Worm (Caenorhabditis elegans) whole organism, early embryonic: ENCODE measurements around the gene Y32B12B.2.

ENCODE experiments used
- B0310.2 ChIP-seq: sonication (generic microtip); optimal IDR thresholded peaks from 2 replicates; lab custom pipeline; 2016; ENCODE audit warnings: mild to moderate bottlenecking, missing genetic modification characterization, missing compliant biosample characterization
- F13C5.2 ChIP-seq: sonication (generic microtip); optimal IDR thresholded peaks from 2 replicates; lab custom pipeline; 2017; ENCODE audit warnings: mild to moderate bottlenecking, missing genetic modification characterization, inconsistent platforms, missing compliant biosample characterization
- aly-1 ChIP-seq: sonication (generic microtip); optimal IDR thresholded peaks from 2 replicates; lab custom pipeline; 2016; ENCODE audit warnings: missing genetic modification characterization, missing compliant biosample characterization
- ama-1 ChIP-seq: fragments of 150-350 bp; optimal IDR thresholded peaks from 2 replicates; lab custom pipeline; 2014
- ceh-13 ChIP-seq: fragments of 200-800 bp; sonication (Bioruptor generic); optimal IDR thresholded peaks from 2 replicates; lab custom pipeline; 2018; ENCODE audit warnings: mild to moderate bottlenecking, missing genetic modification characterization, missing compliant biosample characterization
- ceh-36 ChIP-seq: sonication (generic microtip); optimal IDR thresholded peaks from 2 replicates; lab custom pipeline; 2016; ENCODE audit warnings: missing genetic modification characterization, inconsistent platforms, missing compliant biosample characterization
- ets-7 ChIP-seq: sonication (generic microtip); optimal IDR thresholded peaks from 2 replicates; lab custom pipeline; 2016; ENCODE audit warnings: missing genotype, missing genetic modification characterization, missing compliant biosample characterization
- flt-1 ChIP-seq: fragments of 200-800 bp; sonication (Bioruptor generic); IDR thresholded peaks from 2 replicates; pipeline ENCODE4 v1.3.6; 2022; ENCODE audit warnings: missing genetic modification characterization, missing compliant biosample characterization
- hmbx-1 ChIP-seq: sonication (generic microtip); optimal IDR thresholded peaks from 2 replicates; lab custom pipeline; 2016; ENCODE audit warnings: mild to moderate bottlenecking, missing genetic modification characterization, missing compliant biosample characterization
- hmg-4 ChIP-seq: fragments of 200-800 bp; sonication (Bioruptor generic); optimal IDR thresholded peaks from 2 replicates; lab custom pipeline; 2018; ENCODE audit warnings: mild to moderate bottlenecking, missing genetic modification characterization, missing compliant biosample characterization
- hnd-1 ChIP-seq: sonication (generic microtip); optimal IDR thresholded peaks from 2 replicates; lab custom pipeline; 2016; ENCODE audit warnings: missing genetic modification characterization, missing compliant biosample characterization
- pes-1 ChIP-seq: fragments of 200-800 bp; sonication (Bioruptor generic); IDR thresholded peaks from 2 replicates; pipeline ENCODE4 v1.3.6; 2022; ENCODE audit warnings: missing genetic modification reagents, missing genetic modification characterization, missing compliant biosample characterization
- scrt-1 ChIP-seq: fragments of 200-800 bp; sonication (Bioruptor generic); IDR thresholded peaks from 2 replicates; pipeline ENCODE4 v1.3.6; 2022; ENCODE audit warnings: missing genetic modification characterization, missing compliant biosample characterization
- sea-1 ChIP-seq: fragments of 200-800 bp; sonication (Bioruptor generic); conservative IDR thresholded peaks from 2 replicates; pipeline ENCODE4 v1.3.6; 2022; ENCODE audit warnings: missing genetic modification characterization, missing compliant biosample characterization
- tbx-11 ChIP-seq: fragments of 200-800 bp; sonication (Bioruptor generic); IDR thresholded peaks from 2 replicates; pipeline ENCODE4 v1.3.6; 2022; ENCODE audit warnings: missing genetic modification characterization, missing compliant biosample characterization
- tbx-37 ChIP-seq: fragments of 200-800 bp; sonication (Bioruptor generic); conservative IDR thresholded peaks from 2 replicates; pipeline ENCODE4 v1.3.6; 2022; ENCODE audit warnings: missing genetic modification reagents, missing genetic modification characterization, missing compliant biosample characterization
- tra-4 ChIP-seq: sonication (generic microtip); optimal IDR thresholded peaks from 2 replicates; lab custom pipeline; 2017; ENCODE audit warnings: missing genetic modification characterization, missing compliant biosample characterization

Gene Y32B12B.2

DNA sequence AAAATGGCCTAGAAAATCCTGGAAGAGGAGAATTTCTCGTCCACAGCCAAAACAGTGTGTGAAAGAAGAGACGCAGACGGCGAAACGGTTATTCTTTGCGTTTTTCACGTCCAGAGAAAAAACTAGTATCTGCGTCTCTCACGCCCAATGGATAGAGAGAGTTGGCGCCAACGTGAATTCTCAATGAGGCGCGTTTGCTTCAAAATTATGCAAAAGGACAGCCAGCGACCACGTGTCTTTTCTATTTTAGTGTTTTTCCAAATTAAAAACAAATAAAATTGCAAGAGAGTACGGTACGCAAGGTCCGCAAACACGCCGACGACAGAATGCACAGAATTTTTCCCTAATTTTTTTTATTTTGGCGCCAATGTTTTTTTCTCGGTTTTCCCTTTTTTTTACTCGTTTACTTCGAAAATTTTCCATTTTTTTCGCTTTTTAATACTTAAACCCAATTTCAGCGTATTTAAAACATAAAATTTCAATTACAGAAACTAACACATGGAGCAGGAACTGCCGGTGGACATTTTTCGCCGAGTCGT, at the start of gene Y32B12B.2:
Gene Y32B12B.2, plus strand, starts transcription at position 489 of the 539 bp plus-strand sequence.
- TF ChIP-seq tbx-37 (GFP tag; lab: Robert Waterston, UW), result no peak
- no peak for TF ChIP-seq scrt-1 (GFP tag; lab: Robert Waterston, UW)
- TF ChIP-seq ceh-36 (tag; lab: Kevin White, UChicago), result no peak
- TF ChIP-seq tra-4 (tag; lab: Kevin White, UChicago), result no peak
- TF ChIP-seq B0310.2 (tag; lab: Kevin White, UChicago), result no peak
- TF ChIP-seq hmg-4 (GFP tag; lab: Kevin White, UChicago), result no peak
- TF ChIP-seq tbx-11 (GFP tag; lab: Robert Waterston, UW), result no peak

DNA sequence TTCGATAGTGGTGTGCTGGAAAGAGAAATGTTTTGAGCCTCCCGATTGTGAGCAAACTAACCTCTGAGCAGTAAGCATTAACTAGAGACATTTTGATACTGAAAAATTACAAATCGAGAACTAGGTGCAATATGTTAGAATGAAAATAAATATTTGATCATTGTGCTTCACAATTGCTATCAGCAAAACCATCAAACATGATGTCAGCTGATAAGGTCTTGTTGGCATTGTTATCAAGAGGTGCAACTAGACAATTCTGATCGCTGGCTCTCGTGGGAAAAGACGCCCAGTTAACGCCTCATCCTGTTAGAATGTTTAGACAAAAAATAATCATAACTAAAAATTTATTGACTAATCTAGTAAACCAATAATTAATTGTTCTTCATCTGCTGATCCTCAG, 43.8 kb upstream of the Y32B12B.2 start, which contains the start of gene comt-2:
Gene comt-2, minus strand, starts transcription at position 131 of the 400 bp plus-strand sequence.
- TF ChIP-seq F13C5.2 (tag; lab: Kevin White, UChicago) (no peak), pes-1 (no peak), tra-4 (tag; lab: Kevin White, UChicago) (no peak), ceh-36 (tag; lab: Kevin White, UChicago) (no peak), B0310.2 (tag; lab: Kevin White, UChicago) (no peak), hmg-4 (GFP tag; lab: Kevin White, UChicago) (no peak), flt-1 (GFP tag; lab: Robert Waterston, UW) (no peak), hnd-1 (tag; lab: Kevin White, UChicago) (no peak), hmbx-1 (tag; lab: Kevin White, UChicago) (no peak), tbx-11 (GFP tag; lab: Robert Waterston, UW) (no peak)

DNA sequence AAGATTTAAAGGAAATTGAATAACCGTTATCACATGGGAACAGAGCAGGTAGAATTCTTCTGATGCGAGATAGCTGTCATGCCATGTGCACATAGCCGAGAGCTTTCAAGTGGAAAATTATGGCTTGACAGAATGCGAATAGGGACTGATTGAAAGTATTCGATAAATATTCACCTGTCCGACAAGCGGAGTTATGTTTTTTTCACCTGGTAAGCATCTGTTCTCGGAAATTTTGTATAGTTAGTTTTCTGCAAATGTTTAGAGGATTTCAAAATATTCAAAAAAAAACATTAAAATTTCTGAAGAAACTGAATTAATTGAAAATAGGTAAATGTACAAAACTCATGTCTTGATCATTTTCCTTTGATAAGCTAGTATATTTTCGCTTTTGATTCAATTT, 40.7 kb upstream of the Y32B12B.2 start, which contains the start of gene srh-136:
Gene srh-136, minus strand, starts transcription at position 93 of the 400 bp plus-strand sequence.
- TF ChIP-seq flt-1 (GFP tag; lab: Robert Waterston, UW) (no peak), pes-1 (no peak), ets-7 (tag; lab: Kevin White, UChicago) (no peak), ceh-13 (GFP tag; lab: Kevin White, UChicago) (no peak), ceh-36 (tag; lab: Kevin White, UChicago) (no peak), tra-4 (tag; lab: Kevin White, UChicago) (no peak), hmg-4 (GFP tag; lab: Kevin White, UChicago) (no peak), F13C5.2 (tag; lab: Kevin White, UChicago) (no peak), hmbx-1 (tag; lab: Kevin White, UChicago) (no peak), B0310.2 (tag; lab: Kevin White, UChicago) (no peak), hnd-1 (tag; lab: Kevin White, UChicago) (no peak), aly-1 (tag; lab: Kevin White, UChicago) (no peak), sea-1 (GFP tag; lab: Robert Waterston, UW) (no peak), tbx-11 (GFP tag; lab: Robert Waterston, UW) (no peak), ama-1 (lab: Kevin White, UChicago) (no peak), tbx-37 (GFP tag; lab: Robert Waterston, UW) (no peak), scrt-1 (GFP tag; lab: Robert Waterston, UW) (no peak)

DNA sequence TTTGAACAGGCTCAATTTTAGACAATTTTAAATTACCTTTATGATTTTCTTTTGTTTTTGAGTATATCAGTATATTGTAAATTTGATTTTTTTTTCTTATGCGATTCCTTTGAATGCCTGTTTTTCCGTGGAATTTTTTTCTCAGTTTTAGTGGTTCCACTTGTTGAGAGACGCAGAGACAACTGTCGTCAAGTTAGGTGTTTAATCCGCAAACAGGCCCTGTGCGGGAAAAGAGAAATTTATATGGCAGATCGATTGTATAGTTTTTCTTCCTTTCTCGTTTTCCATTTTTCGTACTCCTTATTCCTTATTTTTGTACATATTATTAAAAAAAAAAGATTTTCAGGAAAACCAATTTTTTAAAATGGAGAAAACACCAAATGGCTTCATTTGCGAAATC, 39.2 kb upstream of the Y32B12B.2 start, which contains the start of gene F36D3.1:
Gene F36D3.1, plus strand, starts transcription at position 347 of the 400 bp plus-strand sequence.
- no peak for TF ChIP-seq ceh-36 (tag; lab: Kevin White, UChicago)
- TF ChIP-seq F13C5.2 (tag; lab: Kevin White, UChicago), result no peak
- no peak for TF ChIP-seq B0310.2 (tag; lab: Kevin White, UChicago)
- TF ChIP-seq aly-1 (tag; lab: Kevin White, UChicago), result no peak
- no peak for TF ChIP-seq ama-1 (lab: Kevin White, UChicago)
- TF ChIP-seq tbx-37 (GFP tag; lab: Robert Waterston, UW), result no peak
- no peak for TF ChIP-seq pes-1
- TF ChIP-seq tra-4 (tag; lab: Kevin White, UChicago), result no peak
- TF ChIP-seq sea-1 (GFP tag; lab: Robert Waterston, UW), result no peak
- TF ChIP-seq ceh-13 (GFP tag; lab: Kevin White, UChicago), result no peak
- no peak for TF ChIP-seq hmg-4 (GFP tag; lab: Kevin White, UChicago)
- TF ChIP-seq hnd-1 (tag; lab: Kevin White, UChicago), result no peak
- TF ChIP-seq ets-7 (tag; lab: Kevin White, UChicago), result no peak
- TF ChIP-seq hmbx-1 (tag; lab: Kevin White, UChicago), result no peak
- TF ChIP-seq flt-1 (GFP tag; lab: Robert Waterston, UW), result no peak
- TF ChIP-seq tbx-11 (GFP tag; lab: Robert Waterston, UW), result no peak
- TF ChIP-seq scrt-1 (GFP tag; lab: Robert Waterston, UW), result no peak

DNA sequence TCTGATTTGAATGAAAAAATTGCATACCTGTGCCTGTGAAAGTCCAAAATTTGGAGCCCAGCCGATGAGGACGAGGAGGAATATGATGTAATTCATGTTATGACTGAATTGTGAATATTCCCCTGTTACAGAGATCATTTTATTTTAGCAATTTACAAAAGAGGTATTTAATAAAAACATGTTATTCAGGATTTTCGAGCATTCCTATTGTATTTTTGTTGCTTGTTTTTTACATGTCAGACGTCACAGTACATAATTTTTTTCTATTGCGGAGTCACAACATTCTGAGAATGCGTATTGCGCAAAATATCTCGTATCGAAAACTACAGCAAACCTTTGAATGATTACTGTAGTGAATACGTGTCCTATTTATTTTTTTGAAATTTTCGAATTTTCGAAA, 35.0 kb upstream of the Y32B12B.2 start, which contains the start of gene F36D3.14:
Gene F36D3.14, minus strand, starts transcription at position 101 of the 400 bp plus-strand sequence.
- TF ChIP-seq aly-1 (tag; lab: Kevin White, UChicago) (no peak), hnd-1 (tag; lab: Kevin White, UChicago) (no peak), flt-1 (GFP tag; lab: Robert Waterston, UW) (no peak), F13C5.2 (tag; lab: Kevin White, UChicago) (no peak), ceh-36 (tag; lab: Kevin White, UChicago) (no peak), ceh-13 (GFP tag; lab: Kevin White, UChicago) (no peak)

DNA sequence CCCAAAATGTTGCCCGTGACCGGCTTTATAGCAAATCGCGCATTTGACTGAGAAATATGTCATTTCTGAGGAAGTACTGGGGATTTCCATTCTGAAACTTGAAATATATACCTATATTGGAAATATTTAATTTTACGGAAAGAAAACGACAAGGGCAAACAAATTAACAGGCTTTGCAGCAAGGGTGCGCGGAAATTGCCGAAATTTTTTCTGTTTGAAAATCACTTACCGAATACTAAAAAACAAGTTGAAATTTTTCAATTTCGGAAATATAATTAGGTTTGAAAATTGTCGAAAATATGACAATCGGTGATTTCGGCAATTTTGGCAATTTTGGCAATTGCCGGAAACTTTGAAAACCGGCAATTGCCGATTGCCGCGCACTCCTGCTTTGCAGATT, 32.4 kb upstream of the Y32B12B.2 start, which contains the start of gene nhr-54:
Gene nhr-54, minus strand, starts transcription at position 101 of the 400 bp plus-strand sequence.
- TF ChIP-seq sea-1 (GFP tag; lab: Robert Waterston, UW) (no peak), flt-1 (GFP tag; lab: Robert Waterston, UW) (no peak), tbx-11 (GFP tag; lab: Robert Waterston, UW) (no peak), ama-1 (lab: Kevin White, UChicago) (no peak), hmbx-1 (tag; lab: Kevin White, UChicago) (no peak), aly-1 (tag; lab: Kevin White, UChicago) (no peak), ceh-36 (tag; lab: Kevin White, UChicago) (no peak), F13C5.2 (tag; lab: Kevin White, UChicago) (no peak), hmg-4 (GFP tag; lab: Kevin White, UChicago) (no peak), B0310.2 (tag; lab: Kevin White, UChicago) (no peak), ets-7 (tag; lab: Kevin White, UChicago) (no peak), ceh-13 (GFP tag; lab: Kevin White, UChicago) (no peak)
